Fruit fly (Drosophila melanogaster) whole organism, embryonic: ENCODE results near the gene meso18E.

Experiments
- Atf-2 ChIP-seq: fragments of 200-800 bp; sonication (Bioruptor generic); optimal IDR thresholded peaks from 2 replicates; lab custom pipeline; 2016; ENCODE audit warnings: missing biosample characterization, missing genetic modification characterization
- Bdp1 ChIP-seq: fragments of 200-800 bp; sonication (Bioruptor generic); optimal IDR thresholded peaks from 3 replicates; lab custom pipeline; 2016; ENCODE audit warnings: missing biosample characterization, missing genetic modification characterization
- BtbVII ChIP-seq: fragments of 200-800 bp; sonication (Bioruptor generic); optimal IDR thresholded peaks from 3 replicates; lab custom pipeline; 2017; ENCODE audit warnings: missing biosample characterization, mild to moderate bottlenecking, missing genetic modification characterization
- CG10267 ChIP-seq: fragments of 200-800 bp; sonication (Bioruptor generic); optimal IDR thresholded peaks from 2 replicates; lab custom pipeline; 2018; ENCODE audit warnings: missing biosample characterization, mild to moderate bottlenecking, missing genetic modification characterization, moderate library complexity
- CG10274 ChIP-seq: fragments of 200-800 bp; sonication (Bioruptor generic); optimal IDR thresholded peaks from 3 replicates; lab custom pipeline; 2017; ENCODE audit warnings: missing biosample characterization, mild to moderate bottlenecking, missing genetic modification characterization
- CG10654 ChIP-seq: fragments of 200-800 bp; sonication (Bioruptor generic); optimal IDR thresholded peaks from 2 replicates; lab custom pipeline; 2016; ENCODE audit warnings: missing biosample characterization, missing genetic modification characterization
- CG10979 ChIP-seq: fragments of 200-800 bp; sonication (Bioruptor generic); optimal IDR thresholded peaks from 2 replicates; lab custom pipeline; 2018; ENCODE audit warnings: missing biosample characterization, mild to moderate bottlenecking, missing genetic modification characterization, moderate library complexity
- CG12155 ChIP-seq: fragments of 200-800 bp; sonication (Bioruptor generic); optimal IDR thresholded peaks from 3 replicates; lab custom pipeline; 2016; ENCODE audit warnings: missing biosample characterization, missing genetic modification characterization
- CG13287 ChIP-seq: fragments of 200-800 bp; sonication (Bioruptor generic); IDR thresholded peaks from 2 replicates; pipeline ENCODE4 v1.3.6; 2022; ENCODE audit warnings: missing biosample characterization, missing genetic modification characterization; ENCODE audit not compliant: partially characterized antibody
- CG13624 ChIP-seq: fragments of 200-800 bp; sonication (Bioruptor generic); optimal IDR thresholded peaks from 2 replicates; lab custom pipeline; 2016; ENCODE audit warnings: missing biosample characterization, missing genetic modification characterization
- CG1647 ChIP-seq: fragments of 200-800 bp; sonication (Bioruptor generic); optimal IDR thresholded peaks from 3 replicates; lab custom pipeline; 2016; ENCODE audit warnings: missing biosample characterization, missing genetic modification characterization
- CG16863 ChIP-seq: fragments of 200-800 bp; sonication (Bioruptor generic); optimal IDR thresholded peaks from 3 replicates; lab custom pipeline; 2016; ENCODE audit warnings: missing biosample characterization, missing genetic modification characterization
- CG17568 ChIP-seq: fragments of 200-800 bp; sonication (Bioruptor generic); optimal IDR thresholded peaks from 2 replicates; lab custom pipeline; 2018; ENCODE audit warnings: missing biosample characterization, mild to moderate bottlenecking, missing genetic modification characterization, moderate library complexity
- CG18262 ChIP-seq: fragments of 200-800 bp; optimal IDR thresholded peaks from 3 replicates; lab custom pipeline; 2019; ENCODE audit warnings: missing biosample characterization, mild to moderate bottlenecking, missing genetic modification characterization, moderate library complexity
- CG31388 ChIP-seq: fragments of 200-800 bp; sonication (Bioruptor generic); optimal IDR thresholded peaks from 2 replicates; lab custom pipeline; 2016; ENCODE audit warnings: missing biosample characterization, missing genetic modification characterization
- CG33213 ChIP-seq: fragments of 200-800 bp; sonication (Bioruptor generic); optimal IDR thresholded peaks from 3 replicates; lab custom pipeline; 2016; ENCODE audit warnings: missing biosample characterization, missing genetic modification characterization
- CG34224 ChIP-seq: fragments of 200-800 bp; sonication (Bioruptor generic); IDR thresholded peaks from 3 replicates; pipeline ENCODE4 v1.3.6; 2022; ENCODE audit warnings: missing biosample characterization, missing genetic modification characterization; ENCODE audit not compliant: partially characterized antibody
- CG34422 ChIP-seq: fragments of 200-800 bp; sonication (Bioruptor generic); IDR thresholded peaks from 3 replicates; pipeline ENCODE4 v1.3.6; 2022; ENCODE audit warnings: missing biosample characterization, missing genetic modification characterization
- CG42726 ChIP-seq: fragments of 200-800 bp; sonication (Bioruptor generic); IDR thresholded peaks from 2 replicates; pipeline ENCODE4 v1.3.6; 2022; ENCODE audit warnings: missing biosample characterization, missing genetic modification characterization; ENCODE audit not compliant: partially characterized antibody
- CG6854 ChIP-seq: fragments of 200-800 bp; sonication (Bioruptor generic); optimal IDR thresholded peaks from 3 replicates; lab custom pipeline; 2017; ENCODE audit warnings: missing biosample characterization, mild to moderate bottlenecking, missing genetic modification characterization
- CG8924 ChIP-seq: fragments of 200-800 bp; optimal IDR thresholded peaks from 3 replicates; lab custom pipeline; 2019; ENCODE audit warnings: missing biosample characterization, mild to moderate bottlenecking, missing genetic modification characterization, moderate library complexity
- CG9797 ChIP-seq: fragments of 200-800 bp; sonication (Bioruptor generic); optimal IDR thresholded peaks from 3 replicates; lab custom pipeline; 2018; ENCODE audit warnings: missing biosample characterization, mild to moderate bottlenecking, missing genetic modification characterization
- Dek ChIP-seq: fragments of 200-800 bp; sonication (Bioruptor generic); optimal IDR thresholded peaks from 3 replicates; lab custom pipeline; 2019; ENCODE audit warnings: missing biosample characterization, mild to moderate bottlenecking, missing genetic modification characterization, moderate library complexity
- E2f2 ChIP-seq: fragments of 200-800 bp; sonication (Bioruptor generic); IDR thresholded peaks from 2 replicates; pipeline ENCODE4 v1.3.6; 2022; ENCODE audit warnings: missing biosample characterization, missing genetic modification characterization
- HmgZ ChIP-seq: fragments of 200-800 bp; sonication (Bioruptor generic); optimal IDR thresholded peaks from 2 replicates; lab custom pipeline; 2018; ENCODE audit warnings: missing biosample characterization, mild to moderate bottlenecking, missing genetic modification characterization
- Hmx ChIP-seq: fragments of 200-800 bp; sonication (Bioruptor generic); optimal IDR thresholded peaks from 2 replicates; lab custom pipeline; 2016; ENCODE audit warnings: missing biosample characterization, missing genetic modification characterization
- Kr ChIP-seq: fragments of 200-800 bp; sonication (Bioruptor generic); optimal IDR thresholded peaks from 2 replicates; lab custom pipeline; 2017; ENCODE audit warnings: missing biosample characterization, mild to moderate bottlenecking, missing genetic modification characterization
- MESR4 ChIP-seq: fragments of 200-800 bp; sonication (Bioruptor generic); optimal IDR thresholded peaks from 2 replicates; lab custom pipeline; 2018; ENCODE audit warnings: missing biosample characterization, mild to moderate bottlenecking, missing genetic modification characterization, moderate library complexity
- Med ChIP-seq: fragments of 200-800 bp; sonication (Bioruptor generic); peaks from one replicate; lab custom pipeline; 2016; ENCODE audit warnings: missing biosample characterization, missing genetic modification characterization, mild to moderate bottlenecking, inconsistent platforms, moderate library complexity
- NC2α ChIP-seq: fragments of 200-800 bp; sonication (Bioruptor generic); optimal IDR thresholded peaks from 2 replicates; lab custom pipeline; 2016; ENCODE audit warnings: missing biosample characterization, missing genetic modification characterization
- Sin3A ChIP-seq: fragments of >200 bp; optimal IDR thresholded peaks from 2 replicates; lab custom pipeline; 2018
- Sry-β ChIP-seq: fragments of 200-800 bp; sonication (Bioruptor generic); optimal IDR thresholded peaks from 2 replicates; lab custom pipeline; 2018; ENCODE audit warnings: missing biosample characterization, mild to moderate bottlenecking, missing genetic modification characterization, moderate library complexity
- Ssrp ChIP-seq: fragments of 200-800 bp; sonication (Bioruptor generic); optimal IDR thresholded peaks from 2 replicates; lab custom pipeline; 2018; ENCODE audit warnings: missing biosample characterization, mild to moderate bottlenecking, missing genetic modification characterization, moderate library complexity
- Taf1 ChIP-seq: fragments of 200-800 bp; sonication (Bioruptor generic); IDR thresholded peaks from 2 replicates; pipeline ENCODE4 v1.3.6; 2022; ENCODE audit warnings: missing biosample characterization, missing genetic modification characterization
- Tbp ChIP-seq: fragments of >200 bp; optimal IDR thresholded peaks from 2 replicates; lab custom pipeline; 2018; ENCODE audit warnings: missing biosample characterization, missing genetic modification characterization
- Trl ChIP-seq, 3 experiments: fragments of >200 bp in 2 of 3; fragments of 200-800 bp in 1 of 3; sonication (Bioruptor generic) in 1 of 3; optimal IDR thresholded peaks; 2 replicates in 1 of 3; 3 replicates in 2 of 3; lab custom pipeline; 2016 to 2017; ENCODE audit warnings: missing biosample characterization in 1 of 3, missing genetic modification characterization in 1 of 3
- Xbp1 ChIP-seq: fragments of 200-800 bp; sonication (Bioruptor generic); optimal IDR thresholded peaks from 3 replicates; lab custom pipeline; 2016; ENCODE audit warnings: missing biosample characterization, mild to moderate bottlenecking, missing genetic modification characterization
- ara ChIP-seq: fragments of 200-800 bp; sonication (Bioruptor generic); IDR thresholded peaks from 2 replicates; pipeline ENCODE4 v1.3.6; 2022; ENCODE audit warnings: missing biosample characterization, missing genetic modification characterization
- cato ChIP-seq: fragments of 200-800 bp; sonication (Bioruptor generic); optimal IDR thresholded peaks from 2 replicates; lab custom pipeline; 2016; ENCODE audit warnings: missing biosample characterization, missing genetic modification characterization, borderline replicate concordance
- dati ChIP-seq: fragments of 200-800 bp; sonication (Bioruptor generic); IDR thresholded peaks from 2 replicates; pipeline ENCODE4 v1.3.6; 2022; ENCODE audit warnings: missing biosample characterization, missing genetic modification characterization
- fd96Cb ChIP-seq: fragments of 200-800 bp; sonication (Bioruptor generic); optimal IDR thresholded peaks from 2 replicates; lab custom pipeline; 2018; ENCODE audit warnings: missing biosample characterization, mild to moderate bottlenecking, missing genetic modification characterization, moderate library complexity
- gro ChIP-seq: fragments of 200-800 bp; sonication (Bioruptor generic); optimal IDR thresholded peaks from 2 replicates; lab custom pipeline; 2016; ENCODE audit warnings: missing biosample characterization, missing genetic modification characterization
- lilli ChIP-seq: fragments of 200-800 bp; sonication (Bioruptor generic); optimal IDR thresholded peaks from 3 replicates; lab custom pipeline; 2016; ENCODE audit warnings: missing biosample characterization, missing genetic modification characterization
- luna ChIP-seq: fragments of 200-800 bp; sonication (Bioruptor generic); optimal IDR thresholded peaks from 2 replicates; lab custom pipeline; 2016; ENCODE audit warnings: missing biosample characterization, missing genetic modification characterization
- mirr ChIP-seq: fragments of 200-800 bp; sonication (Bioruptor generic); optimal IDR thresholded peaks from 3 replicates; lab custom pipeline; 2018; ENCODE audit warnings: missing biosample characterization, mild to moderate bottlenecking, missing genetic modification characterization
- nerfin-2 ChIP-seq: fragments of 200-800 bp; sonication (Bioruptor generic); IDR thresholded peaks from 2 replicates; pipeline ENCODE4 v1.3.6; 2022; ENCODE audit warnings: missing biosample characterization, missing genetic modification characterization; ENCODE audit not compliant: partially characterized antibody
- pita ChIP-seq: fragments of 200-800 bp; sonication (Bioruptor generic); optimal IDR thresholded peaks from 2 replicates; lab custom pipeline; 2017; ENCODE audit warnings: missing biosample characterization, mild to moderate bottlenecking, missing genetic modification characterization
- pnt ChIP-seq: fragments of 200-800 bp; sonication (Bioruptor generic); optimal IDR thresholded peaks from 3 replicates; lab custom pipeline; 2016; ENCODE audit warnings: missing biosample characterization, missing genetic modification characterization
- tna ChIP-seq: fragments of 200-800 bp; sonication (Bioruptor generic); IDR thresholded peaks from 2 replicates; pipeline ENCODE4 v1.3.6; 2022; ENCODE audit warnings: missing biosample characterization, missing genetic modification characterization; ENCODE audit not compliant: partially characterized antibody
- toy ChIP-seq: fragments of 200-800 bp; sonication (Bioruptor generic); IDR thresholded peaks from 2 replicates; pipeline ENCODE4 v1.3.6; 2022; ENCODE audit warnings: missing biosample characterization, missing genetic modification characterization
- ttk ChIP-seq: fragments of 200-800 bp; sonication (Bioruptor generic); IDR thresholded peaks from 2 replicates; pipeline ENCODE4 v2.1.2; 2022; ENCODE audit warnings: missing biosample characterization, missing genetic modification characterization

Gene meso18E

dm6 chrX:19704083-19704482 lies 8.8 kb downstream of the meso18E start, which contains the start of the genes CG14230 and CG14232 (continued):
- TF ChIP-seq CG31388 = no peak
- no peak for TF ChIP-seq fd96Cb (tag; lab: Kevin White, UChicago)
- TF ChIP-seq toy (GFP tag; lab: Robert Waterston, UW) = no peak
- TF ChIP-seq HmgZ = peak; percentile 17
- peak; percentile 11 for TF ChIP-seq CG8924
- TF ChIP-seq tna (GFP tag; lab: Robert Waterston, UW) = no peak
- TF ChIP-seq CG12155 (GFP tag; lab: Kevin White, UChicago) = no peak
- TF ChIP-seq Sry-β (GFP tag; lab: Kevin White, UChicago) = no peak
- peak; percentile 9 for TF ChIP-seq CG10979 (tag; lab: Kevin White, UChicago)
- no peak for TF ChIP-seq Hmx (GFP tag; lab: Kevin White, UChicago)
- TF ChIP-seq E2f2 (GFP tag; lab: Robert Waterston, UW) = peak; percentile 51
- peak; percentile 17 for TF ChIP-seq Tbp (GFP tag; lab: Kevin White, UChicago)
- TF ChIP-seq Trl (optimal IDR thresholded peaks at IDR 0.05; lab: Kevin White, UChicago) = no peak
- no peak for TF ChIP-seq Trl (GFP tag; optimal IDR thresholded peaks at IDR 0.05; lab: Kevin White, UChicago)
- TF ChIP-seq CG1647 (GFP tag; lab: Kevin White, UChicago) = no peak
- peak; percentile 56; the same call in 2 of the 3 replicates for TF ChIP-seq CG34224 (GFP tag; lab: Robert Waterston, UW)
- no peak for TF ChIP-seq CG6854 (GFP tag; lab: Kevin White, UChicago)
- TF ChIP-seq CG10654 (GFP tag; lab: Kevin White, UChicago) = no peak
- TF ChIP-seq CG9797 = peak; percentile 81
- TF ChIP-seq nerfin-2 (GFP tag; lab: Robert Waterston, UW) = no peak
- no peak for TF ChIP-seq BtbVII (GFP tag; lab: Kevin White, UChicago)
- TF ChIP-seq MESR4 (GFP tag; lab: Kevin White, UChicago) = peak; percentile 73
- TF ChIP-seq cato = no peak
- no peak for TF ChIP-seq ttk (GFP tag; lab: Robert Waterston, UW)
- no peak for TF ChIP-seq Xbp1 (GFP tag; lab: Kevin White, UChicago)
- TF ChIP-seq Taf1 = no peak
- no peak for TF ChIP-seq dati (GFP tag; lab: Robert Waterston, UW)
- TF ChIP-seq CG33213 = peak; percentile 16
- TF ChIP-seq Bdp1 = no peak
- TF ChIP-seq CG42726 = no peak
- TF ChIP-seq Med (GFP tag; lab: Kevin White, UChicago) = peak; percentile 86
- no peak for TF ChIP-seq Dek (tag; lab: Kevin White, UChicago)
- no peak for TF ChIP-seq CG18262 (tag; lab: Kevin White, UChicago)
- TF ChIP-seq luna (GFP tag; lab: Kevin White, UChicago) = no peak
- TF ChIP-seq gro (GFP tag; lab: Kevin White, UChicago) = peak; percentile 8
- TF ChIP-seq pnt (GFP tag; lab: Kevin White, UChicago) = no peak
- TF ChIP-seq pita (GFP tag; lab: Kevin White, UChicago) = no peak
- TF ChIP-seq CG34422 (GFP tag; lab: Robert Waterston, UW) = no peak
- no peak for TF ChIP-seq Atf-2 (GFP tag; lab: Kevin White, UChicago)
- no peak for TF ChIP-seq CG16863 (GFP tag; lab: Kevin White, UChicago)
- TF ChIP-seq CG10274 = no peak
- TF ChIP-seq Ssrp (tag; lab: Kevin White, UChicago) = no peak
- TF ChIP-seq ara (GFP tag; lab: Robert Waterston, UW) = no peak
- TF ChIP-seq Kr (GFP tag; lab: Kevin White, UChicago) = no peak
- no peak for TF ChIP-seq NC2α (GFP tag; lab: Kevin White, UChicago)
- no peak for TF ChIP-seq CG17568 (GFP tag; lab: Kevin White, UChicago)
- TF ChIP-seq CG13624 (GFP tag; lab: Kevin White, UChicago) = no peak
- TF ChIP-seq mirr (GFP tag; lab: Kevin White, UChicago) = no peak
- TF ChIP-seq lilli (GFP tag; lab: Kevin White, UChicago) = no peak
- peak; percentile 69 for TF ChIP-seq CG13287 (GFP tag; lab: Robert Waterston, UW)
- TF ChIP-seq Sin3A (lab: Kevin White, UChicago) = peak; percentile 84
- TF ChIP-seq CG10267 (tag; lab: Kevin White, UChicago) = peak; percentile 90
